Fruit fly (Drosophila melanogaster) whole organism, embryonic: ENCODE results near the gene HemK2.

Experiments used
- Ada2b ChIP-seq: fragments of 200-800 bp; sonication (Bioruptor generic); IDR thresholded peaks from 2 replicates; pipeline ENCODE4 v1.3.6; 2022; ENCODE audit warnings: missing biosample characterization, missing genetic modification characterization
- Asciz ChIP-seq: fragments of 200-800 bp; sonication (Bioruptor generic); optimal IDR thresholded peaks from 2 replicates; lab custom pipeline; 2017; ENCODE audit warnings: missing biosample characterization, mild to moderate bottlenecking, missing genetic modification characterization, missing genetic modification reagents
- Blimp-1 ChIP-seq: fragments of 200-800 bp; sonication (Bioruptor generic); optimal IDR thresholded peaks from 3 replicates; lab custom pipeline; 2018; ENCODE audit warnings: missing biosample characterization, missing genetic modification characterization, mild to moderate bottlenecking, moderate library complexity, missing genetic modification reagents
- CG11560 ChIP-seq: fragments of 200-800 bp; sonication (Bioruptor generic); IDR thresholded peaks from 3 replicates; pipeline ENCODE4 v1.3.6; 2022; ENCODE audit warnings: missing biosample characterization, missing genetic modification characterization
- CG12942 ChIP-seq: fragments of 200-800 bp; sonication (Bioruptor generic); optimal IDR thresholded peaks from 3 replicates; lab custom pipeline; 2016; ENCODE audit warnings: missing biosample characterization, missing genetic modification characterization
- CG15011 ChIP-seq: fragments of 200-800 bp; sonication (Bioruptor generic); optimal IDR thresholded peaks from 3 replicates; lab custom pipeline; 2018; ENCODE audit warnings: missing biosample characterization, mild to moderate bottlenecking, missing genetic modification characterization
- CG15479 ChIP-seq: fragments of 200-800 bp; sonication (Bioruptor generic); optimal IDR thresholded peaks from 3 replicates; lab custom pipeline; 2019; ENCODE audit warnings: missing biosample characterization, mild to moderate bottlenecking, missing genetic modification characterization, moderate library complexity
- CG17361 ChIP-seq: fragments of 200-800 bp; sonication (Bioruptor generic); IDR thresholded peaks from 3 replicates; pipeline ENCODE4 v1.3.6; 2022; ENCODE audit warnings: missing biosample characterization, missing genetic modification characterization
- CG17912 ChIP-seq: fragments of 200-800 bp; sonication (Bioruptor generic); optimal IDR thresholded peaks from 2 replicates; lab custom pipeline; 2018; ENCODE audit warnings: missing biosample characterization, mild to moderate bottlenecking, missing genetic modification characterization
- CG2678 ChIP-seq: fragments of 200-800 bp; sonication (Bioruptor generic); optimal IDR thresholded peaks from 3 replicates; lab custom pipeline; 2019; ENCODE audit warnings: missing biosample characterization, mild to moderate bottlenecking, missing genetic modification characterization, moderate library complexity
- CG34422 ChIP-seq: fragments of 200-800 bp; sonication (Bioruptor generic); IDR thresholded peaks from 3 replicates; pipeline ENCODE4 v1.3.6; 2022; ENCODE audit warnings: missing biosample characterization, missing genetic modification characterization
- CG4707 ChIP-seq: fragments of 200-800 bp; sonication (Bioruptor generic); optimal IDR thresholded peaks from 2 replicates; lab custom pipeline; 2018; ENCODE audit warnings: missing biosample characterization, mild to moderate bottlenecking, missing genetic modification characterization, moderate library complexity
- CG4854 ChIP-seq: fragments of 200-800 bp; sonication (Bioruptor generic); optimal IDR thresholded peaks from 2 replicates; lab custom pipeline; 2016; ENCODE audit warnings: missing biosample characterization, missing genetic modification characterization, inconsistent platforms
- CG5953 ChIP-seq: fragments of 200-800 bp; sonication (Bioruptor generic); IDR thresholded peaks from 2 replicates; pipeline ENCODE4 v1.3.6; 2022; ENCODE audit warnings: missing biosample characterization, missing genetic modification characterization
- CG8281 ChIP-seq: fragments of 200-800 bp; sonication (Bioruptor generic); optimal IDR thresholded peaks from 2 replicates; lab custom pipeline; 2018; ENCODE audit warnings: missing biosample characterization, mild to moderate bottlenecking, missing genetic modification characterization, moderate library complexity
- CG8765 ChIP-seq: fragments of 200-800 bp; sonication (Bioruptor generic); IDR thresholded peaks from 2 replicates; pipeline ENCODE4 v1.3.6; 2022; ENCODE audit warnings: missing biosample characterization, missing genetic modification characterization
- CG8924 ChIP-seq: fragments of 200-800 bp; optimal IDR thresholded peaks from 3 replicates; lab custom pipeline; 2019; ENCODE audit warnings: missing biosample characterization, mild to moderate bottlenecking, missing genetic modification characterization, moderate library complexity
- CG9817 ChIP-seq: fragments of 200-800 bp; sonication (Bioruptor generic); optimal IDR thresholded peaks from 2 replicates; lab custom pipeline; 2018; ENCODE audit warnings: missing biosample characterization, mild to moderate bottlenecking, missing genetic modification characterization, moderate library complexity
- CoRest ChIP-seq: fragments of 200-800 bp; sonication (Bioruptor generic); optimal IDR thresholded peaks from 3 replicates; lab custom pipeline; 2018; ENCODE audit warnings: missing biosample characterization, mild to moderate bottlenecking, missing genetic modification characterization, moderate library complexity
- Dbx ChIP-seq: fragments of 200-800 bp; sonication (Bioruptor generic); IDR thresholded peaks from 3 replicates; pipeline ENCODE4 v1.3.6; 2022; ENCODE audit warnings: missing biosample characterization, missing genetic modification characterization
- E2f2 ChIP-seq: fragments of 200-800 bp; sonication (Bioruptor generic); IDR thresholded peaks from 2 replicates; pipeline ENCODE4 v1.3.6; 2022; ENCODE audit warnings: missing biosample characterization, missing genetic modification characterization
- ERR ChIP-seq: fragments of 200-800 bp; sonication (Bioruptor generic); optimal IDR thresholded peaks from 2 replicates; lab custom pipeline; 2016; ENCODE audit warnings: missing biosample characterization, missing genetic modification characterization
- Hand ChIP-seq: fragments of 200-800 bp; sonication (Bioruptor generic); optimal IDR thresholded peaks from 2 replicates; lab custom pipeline; 2017; ENCODE audit warnings: mild to moderate bottlenecking, missing biosample characterization, missing genetic modification reagents, missing genetic modification characterization
- HmgZ ChIP-seq: fragments of 200-800 bp; sonication (Bioruptor generic); optimal IDR thresholded peaks from 2 replicates; lab custom pipeline; 2018; ENCODE audit warnings: missing biosample characterization, mild to moderate bottlenecking, missing genetic modification characterization
- Hmr ChIP-seq: fragments of 200-800 bp; sonication (Bioruptor generic); optimal IDR thresholded peaks from 3 replicates; lab custom pipeline; 2017; ENCODE audit warnings: mild to moderate bottlenecking, missing biosample characterization, missing genetic modification reagents, missing genetic modification characterization
- Hr51 ChIP-seq, 2 experiments: fragments of 200-800 bp; sonication (Bioruptor generic); optimal IDR thresholded peaks; 2 replicates in 1 of 2; 3 replicates in 1 of 2; lab custom pipeline; 2016 to 2018; ENCODE audit warnings: missing biosample characterization in 2 of 2, missing genetic modification characterization in 2 of 2, mild to moderate bottlenecking in 1 of 2, moderate library complexity in 1 of 2
- Lhr ChIP-seq: fragments of 200-800 bp; sonication (Bioruptor generic); optimal IDR thresholded peaks from 3 replicates; lab custom pipeline; 2017; ENCODE audit warnings: mild to moderate bottlenecking, missing biosample characterization, missing genetic modification reagents, missing genetic modification characterization
- NK7.1 ChIP-seq: fragments of 200-800 bp; sonication (Bioruptor generic); optimal IDR thresholded peaks from 3 replicates; lab custom pipeline; 2016; ENCODE audit warnings: missing biosample characterization, missing genetic modification characterization
- Neu2 ChIP-seq: fragments of 200-800 bp; sonication (Bioruptor generic); optimal IDR thresholded peaks from 3 replicates; lab custom pipeline; 2016; ENCODE audit warnings: missing biosample characterization, missing genetic modification characterization, borderline replicate concordance
- Nf-YA ChIP-seq: fragments of 200-800 bp; sonication (Bioruptor generic); IDR thresholded peaks from 2 replicates; pipeline ENCODE4 v1.3.6; 2022; ENCODE audit warnings: missing biosample characterization, missing genetic modification characterization
- Optix ChIP-seq: fragments of 200-800 bp; sonication (Bioruptor generic); IDR thresholded peaks from 3 replicates; pipeline ENCODE4 v1.3.6; 2022; ENCODE audit warnings: missing biosample characterization, missing genetic modification characterization
- Ptx1 ChIP-seq: fragments of 200-800 bp; sonication (Bioruptor generic); IDR thresholded peaks from 2 replicates; pipeline ENCODE4 v1.3.6; 2022; ENCODE audit warnings: missing biosample characterization, missing genetic modification characterization
- Tbp ChIP-seq: fragments of >200 bp; optimal IDR thresholded peaks from 2 replicates; lab custom pipeline; 2018; ENCODE audit warnings: missing biosample characterization, missing genetic modification characterization
- YL-1 ChIP-seq: fragments of 200-800 bp; sonication (Bioruptor generic); optimal IDR thresholded peaks from 3 replicates; lab custom pipeline; 2017; ENCODE audit warnings: missing biosample characterization, mild to moderate bottlenecking, missing genetic modification characterization
- cg ChIP-seq: fragments of 200-800 bp; sonication (Bioruptor generic); optimal IDR thresholded peaks from 3 replicates; lab custom pipeline; 2019; ENCODE audit warnings: missing biosample characterization, mild to moderate bottlenecking, missing genetic modification characterization, moderate library complexity
- dimm ChIP-seq: fragments of 200-800 bp; sonication (Bioruptor generic); IDR thresholded peaks from 2 replicates; pipeline ENCODE4 v1.3.6; 2022; ENCODE audit warnings: missing biosample characterization, missing genetic modification characterization
- kni ChIP-seq: fragments of 200-800 bp; sonication (Bioruptor generic); optimal IDR thresholded peaks from 3 replicates; lab custom pipeline; 2017; ENCODE audit warnings: mild to moderate bottlenecking, missing biosample characterization, missing genetic modification reagents, missing genetic modification characterization
- knrl ChIP-seq: fragments of 200-800 bp; sonication (Bioruptor generic); IDR thresholded peaks from 3 replicates; pipeline ENCODE4 v1.3.6; 2022; ENCODE audit warnings: missing biosample characterization, missing genetic modification characterization; ENCODE audit not compliant: partially characterized antibody
- lab ChIP-seq: fragments of 200-800 bp; sonication (Bioruptor generic); optimal IDR thresholded peaks from 3 replicates; lab custom pipeline; 2017; ENCODE audit warnings: missing biosample characterization, missing genetic modification characterization, mild to moderate bottlenecking, moderate library complexity, missing genetic modification reagents
- lbe ChIP-seq: fragments of 200-800 bp; sonication (Bioruptor generic); optimal IDR thresholded peaks from 2 replicates; lab custom pipeline; 2016; ENCODE audit warnings: missing biosample characterization, mild to moderate bottlenecking, missing genetic modification characterization
- lov ChIP-seq, 2 experiments: fragments of 200-800 bp in 1 of 2; fragments of >200 bp in 1 of 2; sonication (Bioruptor generic) in 1 of 2; IDR thresholded peaks in 1 of 2; optimal IDR thresholded peaks in 1 of 2; 2 replicates in 1 of 2; 3 replicates in 1 of 2; pipeline versions ENCODE4 v1.3.6 to Lab custom; 2017 to 2022; ENCODE audit warnings: missing biosample characterization in 1 of 2, missing genetic modification characterization in 1 of 2
- mirr ChIP-seq: fragments of 200-800 bp; sonication (Bioruptor generic); optimal IDR thresholded peaks from 3 replicates; lab custom pipeline; 2018; ENCODE audit warnings: missing biosample characterization, mild to moderate bottlenecking, missing genetic modification characterization
- nau ChIP-seq: fragments of 200-800 bp; sonication (Bioruptor generic); optimal IDR thresholded peaks from 3 replicates; lab custom pipeline; 2017; ENCODE audit warnings: missing biosample characterization, mild to moderate bottlenecking, missing genetic modification characterization, missing genetic modification reagents
- run ChIP-seq: fragments of 200-800 bp; sonication (Bioruptor generic); optimal IDR thresholded peaks from 3 replicates; lab custom pipeline; 2018; ENCODE audit warnings: missing biosample characterization, mild to moderate bottlenecking, missing genetic modification characterization
- schlank ChIP-seq: fragments of 200-800 bp; sonication (Bioruptor generic); optimal IDR thresholded peaks from 2 replicates; lab custom pipeline; 2018; ENCODE audit warnings: missing biosample characterization, mild to moderate bottlenecking, missing genetic modification characterization
- sd ChIP-seq: fragments of 200-800 bp; sonication (Bioruptor generic); optimal IDR thresholded peaks from 3 replicates; lab custom pipeline; 2018; ENCODE audit warnings: missing biosample characterization, mild to moderate bottlenecking, missing genetic modification characterization, moderate library complexity
- usp ChIP-seq: fragments of >200 bp; optimal IDR thresholded peaks from 2 replicates; lab custom pipeline; 2017; ENCODE audit warnings: missing biosample characterization, missing genetic modification characterization
- wdn ChIP-seq: fragments of 200-800 bp; sonication (Bioruptor generic); IDR thresholded peaks from 2 replicates; pipeline ENCODE4 v1.3.6; 2022; ENCODE audit warnings: missing biosample characterization, missing genetic modification characterization
- wek ChIP-seq: fragments of 200-800 bp; sonication (Bioruptor generic); optimal IDR thresholded peaks from 3 replicates; lab custom pipeline; 2018; ENCODE audit warnings: missing biosample characterization, mild to moderate bottlenecking, missing genetic modification characterization, moderate library complexity

HemK2 gene

DNA sequence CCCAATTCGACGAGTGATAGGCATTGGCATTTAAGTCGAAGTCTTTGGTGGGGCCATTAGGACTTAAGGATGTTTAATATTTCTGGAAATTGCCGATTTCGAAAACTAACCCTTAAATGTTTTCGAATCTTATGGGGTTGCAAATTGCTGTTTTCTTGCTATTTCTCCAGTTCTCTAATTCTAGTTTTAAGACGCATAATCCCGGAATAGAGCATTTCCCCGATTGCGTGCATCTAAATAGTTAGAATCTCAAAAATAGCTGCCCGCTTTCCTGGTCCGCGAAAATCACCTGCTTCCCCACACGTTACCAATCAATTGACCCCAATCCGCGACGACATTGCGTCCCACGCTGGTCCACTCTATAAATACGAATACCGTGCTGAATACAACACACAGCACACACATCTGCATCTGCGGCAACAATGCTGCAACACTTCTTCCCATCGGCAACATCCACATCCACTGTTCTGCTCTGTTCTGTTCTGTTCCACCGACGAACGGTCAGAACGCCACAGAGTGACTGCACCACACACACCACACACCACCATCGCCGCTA lies 7.5 kb downstream of the HemK2 start, which contains the start of gene Bacc (continued):
- TF ChIP-seq CG15479 (GFP tag; lab: Kevin White, UChicago) (no peak), usp (GFP tag; lab: Kevin White, UChicago) (no peak), schlank (peak; percentile 77), lov (optimal IDR thresholded peaks at IDR 0.05; lab: Kevin White, UChicago) (peak; percentile 67), lov (GFP tag; IDR thresholded peaks at IDR 0.05; lab: Robert Waterston, UW) (no peak), wdn (no peak), Nf-YA (GFP tag; lab: Robert Waterston, UW) (no peak), CoRest (tag; lab: Kevin White, UChicago) (peak; percentile 92), CG5953 (no peak), CG4854 (GFP tag; lab: Kevin White, UChicago) (peak; percentile 77), Lhr (GFP tag; lab: Kevin White, UChicago) (peak; percentile 62), run (tag; lab: Kevin White, UChicago) (peak; percentile 70), Blimp-1 (GFP tag; lab: Kevin White, UChicago) (peak; percentile 82), sd (tag; lab: Kevin White, UChicago) (peak; percentile 28), CG17361 (no peak), CG34422 (GFP tag; lab: Robert Waterston, UW) (no peak), Hmr (GFP tag; lab: Kevin White, UChicago) (peak; percentile 94), lbe (GFP tag; lab: Kevin White, UChicago) (peak; percentile 89), Optix (GFP tag; lab: Robert Waterston, UW) (no peak), Dbx (GFP tag; lab: Robert Waterston, UW) (no peak), CG8281 (tag; lab: Kevin White, UChicago) (peak; percentile 68), CG11560 (tag; lab: Robert Waterston, UW) (no peak), Asciz (GFP tag; lab: Kevin White, UChicago) (peak; percentile 83), NK7.1 (GFP tag; lab: Kevin White, UChicago) (peak; percentile 87), HmgZ (tag; lab: Kevin White, UChicago) (peak; percentile 62), CG8765 (GFP tag; lab: Robert Waterston, UW) (no peak), Ptx1 (GFP tag; lab: Robert Waterston, UW) (no peak), CG8924 (tag; lab: Kevin White, UChicago) (peak; percentile 82), kni (GFP tag; lab: Kevin White, UChicago) (peak; percentile 50), Hr51 (GFP tag; optimal IDR thresholded peaks at IDR 0.05; lab: Kevin White, UChicago) (peak; percentile 70 to 92), dimm (GFP tag; lab: Robert Waterston, UW) (no peak), CG17912 (GFP tag; lab: Kevin White, UChicago) (no peak), wek (GFP tag; lab: Kevin White, UChicago) (peak; percentile 42), Tbp (GFP tag; lab: Kevin White, UChicago) (no peak), Neu2 (GFP tag; lab: Kevin White, UChicago) (no peak), CG9817 (peak; percentile 78), YL-1 (GFP tag; lab: Kevin White, UChicago) (peak; percentile 17), CG15011 (GFP tag; lab: Kevin White, UChicago) (peak; percentile 84), Ada2b (GFP tag; lab: Robert Waterston, UW) (no peak), knrl (no peak), CG12942 (GFP tag; lab: Kevin White, UChicago) (peak; percentile 80), mirr (peak; percentile 52), E2f2 (GFP tag; lab: Robert Waterston, UW) (no peak), cg (GFP tag; lab: Kevin White, UChicago) (peak; percentile 53), Hand (GFP tag; lab: Kevin White, UChicago) (peak; percentile 84), CG4707 (GFP tag; lab: Kevin White, UChicago) (no peak), lab (GFP tag; lab: Kevin White, UChicago) (peak; percentile 92), CG2678 (tag; lab: Kevin White, UChicago) (peak; percentile 95), nau (peak; percentile 87), ERR (GFP tag; lab: Kevin White, UChicago) (peak; percentile 87)
